Worm (Caenorhabditis elegans) whole organism, L4 larva: ENCODE results near the gene srx-4.
A peak's percentile ranks its signal among the peaks of the same experiment; 100 is the strongest.

Source experiments
- F10B5.3 ChIP-seq: sonication (generic microtip); optimal IDR thresholded peaks from 2 replicates; lab custom pipeline; 2016; ENCODE audit warnings: mild to moderate bottlenecking, missing genetic modification characterization, missing compliant biosample characterization
- F37D6.2 ChIP-seq: sonication (generic microtip); optimal IDR thresholded peaks from 2 replicates; lab custom pipeline; 2016; ENCODE audit warnings: mild to moderate bottlenecking, missing genetic modification characterization, missing compliant biosample characterization
- F49E8.2 ChIP-seq: sonication (generic microtip); optimal IDR thresholded peaks from 2 replicates; lab custom pipeline; 2016; ENCODE audit warnings: missing compliant biosample characterization, mild to moderate bottlenecking, missing genetic modification characterization, borderline replicate concordance
- T20F7.1 ChIP-seq: fragments of 200-800 bp; sonication (Bioruptor generic); optimal IDR thresholded peaks from 2 replicates; lab custom pipeline; 2018; ENCODE audit warnings: mild to moderate bottlenecking, missing genetic modification characterization, missing compliant biosample characterization
- T26A8.4 ChIP-seq: fragments of 200-800 bp; sonication (Bioruptor generic); IDR thresholded peaks from 2 replicates; pipeline ENCODE4 v1.3.6; 2022; ENCODE audit warnings: missing genetic modification characterization, missing compliant biosample characterization
- Y105C5A.15 ChIP-seq: fragments of 200-800 bp; sonication (Bioruptor generic); IDR thresholded peaks from 2 replicates; pipeline ENCODE4 v1.3.6; 2022; ENCODE audit warnings: missing genetic modification characterization, missing compliant biosample characterization
- Y75B8A.6 ChIP-seq: fragments of 200-800 bp; sonication (Bioruptor generic); IDR thresholded peaks from 2 replicates; pipeline ENCODE4 v1.3.6; 2022; ENCODE audit warnings: missing genetic modification reagents, missing genetic modification characterization, missing compliant biosample characterization
- ZK337.2 ChIP-seq: fragments of 200-800 bp; sonication (Bioruptor generic); IDR thresholded peaks from 2 replicates; pipeline ENCODE4 v1.3.6; 2022; ENCODE audit warnings: missing genetic modification reagents, missing genetic modification characterization, missing compliant biosample characterization
- aha-1 ChIP-seq: fragments of 150-350 bp; peaks from one replicate; lab custom pipeline; 2014; ENCODE audit warnings: missing biosample characterization, missing genetic modification characterization
- ama-1 ChIP-seq: fragments of 150-350 bp; optimal IDR thresholded peaks from 2 replicates; lab custom pipeline; 2014; ENCODE audit warnings: inconsistent platforms, mixed read lengths
- ceh-32 ChIP-seq: sonication (generic microtip); optimal IDR thresholded peaks from 2 replicates; lab custom pipeline; 2016; ENCODE audit warnings: mild to moderate bottlenecking, missing genetic modification characterization, missing compliant biosample characterization; ENCODE audit not compliant: poor library complexity
- ces-1 ChIP-seq: fragments of 150-350 bp; sonication (generic microtip); optimal IDR thresholded peaks from 4 replicates; lab custom pipeline; 2014; ENCODE audit warnings: missing biosample characterization, missing genetic modification reagents, missing genetic modification characterization
- cey-2 ChIP-seq: sonication (generic microtip); optimal IDR thresholded peaks from 3 replicates; lab custom pipeline; 2017; ENCODE audit warnings: missing genetic modification characterization, mild to moderate bottlenecking, missing compliant biosample characterization, antibody characterized with exemption, borderline replicate concordance; ENCODE audit not compliant: insufficient read depth
- daf-12 ChIP-seq: fragments of 150-350 bp; optimal IDR thresholded peaks from 2 replicates; lab custom pipeline; 2014; ENCODE audit warnings: missing biosample characterization, missing genetic modification reagents, missing genetic modification characterization
- daf-16 ChIP-seq, 3 experiments: sonication (generic microtip); optimal IDR thresholded peaks; 2 replicates each; lab custom pipeline; 2016 to 2017; ENCODE audit warnings: missing genetic modification characterization in 3 of 3, missing genetic modification reagents in 3 of 3, mild to moderate bottlenecking in 2 of 3, missing compliant biosample characterization in 2 of 3, missing biosample characterization in 1 of 3, moderate library complexity in 1 of 3
- daf-19 ChIP-seq: fragments of 200-800 bp; sonication (Bioruptor generic); conservative IDR thresholded peaks from 2 replicates; pipeline ENCODE4 v1.3.6; 2022; ENCODE audit warnings: missing genetic modification characterization, missing compliant biosample characterization
- daf-8 ChIP-seq: fragments of 200-800 bp; sonication (Bioruptor generic); IDR thresholded peaks from 2 replicates; pipeline ENCODE4 v1.3.6; 2022; ENCODE audit warnings: missing genetic modification characterization, missing compliant biosample characterization
- dmd-8 ChIP-seq: fragments of 200-800 bp; sonication (Bioruptor generic); IDR thresholded peaks from 2 replicates; pipeline ENCODE4 v1.3.6; 2022; ENCODE audit warnings: missing genetic modification characterization, missing compliant biosample characterization
- dmd-9 ChIP-seq: fragments of 200-800 bp; sonication (Bioruptor generic); IDR thresholded peaks from 2 replicates; pipeline ENCODE4 v1.3.6; 2022; ENCODE audit warnings: missing genetic modification reagents, missing genetic modification characterization, missing compliant biosample characterization
- dpl-1 ChIP-seq: fragments of 150-350 bp; optimal IDR thresholded peaks from 2 replicates; lab custom pipeline; 2014; ENCODE audit warnings: missing biosample characterization, missing genetic modification reagents, missing genetic modification characterization
- egl-27 ChIP-seq: sonication (generic microtip); optimal IDR thresholded peaks from 3 replicates; lab custom pipeline; 2017; ENCODE audit warnings: missing biosample characterization, missing genetic modification reagents, missing genetic modification characterization
- fos-1 ChIP-seq: fragments of 150-350 bp; optimal IDR thresholded peaks from 2 replicates; lab custom pipeline; 2014; ENCODE audit warnings: missing biosample characterization, missing genetic modification characterization
- gei-8 ChIP-seq: fragments of 200-800 bp; sonication (Bioruptor generic); optimal IDR thresholded peaks from 2 replicates; lab custom pipeline; 2018; ENCODE audit warnings: mild to moderate bottlenecking, missing genetic modification characterization, missing compliant biosample characterization
- hlh-11 ChIP-seq: fragments of 200-800 bp; sonication (Bioruptor generic); optimal IDR thresholded peaks from 2 replicates; lab custom pipeline; 2018; ENCODE audit warnings: mild to moderate bottlenecking, missing genetic modification characterization, missing compliant biosample characterization
- hlh-30 ChIP-seq: sonication (generic microtip); optimal IDR thresholded peaks from 2 replicates; lab custom pipeline; 2017; ENCODE audit warnings: antibody characterized with exemption, mild to moderate bottlenecking, missing genetic modification characterization, missing compliant biosample characterization; ENCODE audit not compliant: insufficient read depth
- lim-7 ChIP-seq: fragments of 200-800 bp; sonication (Bioruptor generic); IDR thresholded peaks from 2 replicates; pipeline ENCODE4 v1.3.6; 2022; ENCODE audit warnings: missing genetic modification characterization, missing compliant biosample characterization
- lin-13 ChIP-seq: fragments of 150-350 bp; optimal IDR thresholded peaks from 2 replicates; lab custom pipeline; 2014; ENCODE audit warnings: missing biosample characterization, missing genetic modification reagents, missing genetic modification characterization
- lin-39 ChIP-seq: fragments of 150-350 bp; optimal IDR thresholded peaks from 2 replicates; lab custom pipeline; 2014; ENCODE audit warnings: missing biosample characterization, missing genetic modification reagents, missing genetic modification characterization
- lir-3 ChIP-seq: sonication (generic microtip); optimal IDR thresholded peaks from 2 replicates; lab custom pipeline; 2016; ENCODE audit warnings: mild to moderate bottlenecking, missing genetic modification characterization, missing compliant biosample characterization
- lsy-2 ChIP-seq, 2 experiments: fragments of 150-350 bp in 1 of 2; sonication (generic microtip) in 1 of 2; optimal IDR thresholded peaks; 2 replicates each; lab custom pipeline; 2014 to 2017; ENCODE audit warnings: missing biosample characterization in 2 of 2, missing genetic modification characterization in 2 of 2
- mdt-29 ChIP-seq: fragments of 200-800 bp; sonication (Bioruptor generic); IDR thresholded peaks from 2 replicates; pipeline ENCODE4 v1.3.6; 2022; ENCODE audit warnings: missing genetic modification reagents, missing genetic modification characterization, missing compliant biosample characterization
- mes-2 ChIP-seq: sonication (generic microtip); optimal IDR thresholded peaks from 2 replicates; lab custom pipeline; 2016; ENCODE audit warnings: missing genotype, mild to moderate bottlenecking, missing genetic modification characterization, missing compliant biosample characterization; ENCODE audit not compliant: poor library complexity, severe bottlenecking
- nhr-10 ChIP-seq: fragments of 150-350 bp; optimal IDR thresholded peaks from 2 replicates; lab custom pipeline; 2014; ENCODE audit warnings: missing biosample characterization, missing genetic modification characterization
- nhr-11 ChIP-seq: fragments of 150-350 bp; optimal IDR thresholded peaks from 2 replicates; lab custom pipeline; 2014; ENCODE audit warnings: missing biosample characterization, missing genetic modification characterization
- nhr-41 ChIP-seq: fragments of 200-800 bp; sonication (Bioruptor generic); IDR thresholded peaks from 2 replicates; pipeline ENCODE4 v1.3.6; 2022; ENCODE audit warnings: missing genetic modification reagents, missing genetic modification characterization, missing compliant biosample characterization
- nhr-42 ChIP-seq: fragments of 200-800 bp; sonication (Bioruptor generic); IDR thresholded peaks from 2 replicates; pipeline ENCODE4 v1.3.6; 2022; ENCODE audit warnings: missing genetic modification characterization, missing compliant biosample characterization
- nhr-76 ChIP-seq: fragments of 150-350 bp; optimal IDR thresholded peaks from 2 replicates; lab custom pipeline; 2014; ENCODE audit warnings: missing biosample characterization, missing genetic modification characterization
- pha-4 ChIP-seq, 2 experiments: fragments of 150-350 bp in 1 of 2; fragments of 200-800 bp in 1 of 2; sonication (Bioruptor generic) in 1 of 2; IDR thresholded peaks in 1 of 2; optimal IDR thresholded peaks in 1 of 2; 2 replicates each; pipeline versions ENCODE4 v1.3.6 to Lab custom; 2014 to 2022; ENCODE audit warnings: missing genetic modification characterization in 2 of 2, missing genetic modification reagents in 2 of 2, missing biosample characterization in 1 of 2, missing compliant biosample characterization in 1 of 2
- rbr-2 ChIP-seq: sonication (generic microtip); optimal IDR thresholded peaks from 2 replicates; lab custom pipeline; 2016; ENCODE audit warnings: missing genotype, missing genetic modification characterization, missing compliant biosample characterization
- saeg-2 ChIP-seq: fragments of 200-800 bp; sonication (Bioruptor generic); IDR thresholded peaks from 2 replicates; pipeline ENCODE4 v1.3.6; 2022; ENCODE audit warnings: missing genetic modification reagents, missing genetic modification characterization, missing compliant biosample characterization
- set-16 ChIP-seq: fragments of 200-800 bp; sonication (Bioruptor generic); IDR thresholded peaks from 2 replicates; pipeline ENCODE4 v1.3.6; 2022; ENCODE audit warnings: missing genetic modification reagents, missing genetic modification characterization, missing compliant biosample characterization
- skn-1 ChIP-seq: fragments of 150-350 bp; optimal IDR thresholded peaks from 2 replicates; lab custom pipeline; 2014; ENCODE audit warnings: missing biosample characterization, missing genetic modification characterization
- snpc-1.2 ChIP-seq: fragments of 200-800 bp; sonication (Bioruptor generic); IDR thresholded peaks from 2 replicates; pipeline ENCODE4 v1.3.6; 2022; ENCODE audit warnings: missing genetic modification reagents, missing genetic modification characterization, missing compliant biosample characterization
- unc-130 ChIP-seq: sonication (generic microtip); optimal IDR thresholded peaks from 2 replicates; lab custom pipeline; 2016; ENCODE audit warnings: missing genetic modification reagents, missing genetic modification characterization, missing compliant biosample characterization
- unc-62 ChIP-seq, 3 experiments: fragments of 150-350 bp in 1 of 3; sonication (generic microtip); optimal IDR thresholded peaks in 2 of 3; peaks in 1 of 3; 1 replicate in 1 of 3; 2 replicates in 2 of 3; lab custom pipeline; 2014 to 2017; ENCODE audit warnings: missing biosample characterization in 3 of 3, missing genetic modification characterization in 3 of 3, missing genetic modification reagents in 3 of 3, missing genotype in 1 of 3
- zfp-2 ChIP-seq: sonication (generic microtip); optimal IDR thresholded peaks from 2 replicates; lab custom pipeline; 2016; ENCODE audit warnings: mild to moderate bottlenecking, missing genetic modification characterization, missing compliant biosample characterization
- zip-11 ChIP-seq: fragments of 200-800 bp; sonication (Bioruptor generic); IDR thresholded peaks from 2 replicates; pipeline ENCODE4 v1.3.6; 2022; ENCODE audit warnings: missing genetic modification characterization, missing compliant biosample characterization
- zip-2 ChIP-seq: fragments of 150-350 bp; optimal IDR thresholded peaks from 2 replicates; lab custom pipeline; 2014; ENCODE audit warnings: missing biosample characterization, missing genetic modification characterization
- ztf-11 ChIP-seq: fragments of 150-350 bp; optimal IDR thresholded peaks from 2 replicates; lab custom pipeline; 2014; ENCODE audit warnings: missing biosample characterization, missing genetic modification characterization
- ztf-7 ChIP-seq: fragments of 150-350 bp; optimal IDR thresholded peaks from 2 replicates; lab custom pipeline; 2014; ENCODE audit warnings: missing biosample characterization, missing genetic modification characterization

The srx-4 gene

ce11 chrV:731330-731729, 38.8 kb upstream of the srx-4 start:
- TF ChIP-seq dmd-8 (GFP tag; lab: Robert Waterston, UW) (no peak), zfp-2 (tag; lab: Kevin White, UChicago) (no peak), nhr-76 (tag; lab: Kevin White, UChicago) (no peak), lin-13 (GFP tag; lab: Kevin White, UChicago) (no peak), ama-1 (lab: Kevin White, UChicago) (no peak), F37D6.2 (tag; lab: Kevin White, UChicago) (no peak), daf-16 (GFP tag; optimal IDR thresholded peaks at IDR 0.05; lab: Kevin White, UChicago) (peak; percentile 95 to 96), daf-16 (tag; optimal IDR thresholded peaks at IDR 0.05; lab: Kevin White, UChicago) (peak; percentile 99), gei-8 (GFP tag; lab: Kevin White, UChicago) (peak; percentile 88), daf-19 (GFP tag; lab: Robert Waterston, UW) (no peak), nhr-42 (GFP tag; lab: Robert Waterston, UW) (peak; percentile 68), lin-39 (no peak), zip-11 (no peak), F49E8.2 (no peak), T20F7.1 (GFP tag; lab: Kevin White, UChicago) (peak; percentile 62), mes-2 (tag; lab: Kevin White, UChicago) (peak; percentile 71), F10B5.3 (no peak), unc-130 (GFP tag; lab: Kevin White, UChicago) (no peak), zip-2 (tag; lab: Kevin White, UChicago) (peak; percentile 37), nhr-10 (peak; percentile 97), egl-27 (tag; lab: Kevin White, UChicago) (no peak), aha-1 (peak; percentile 97), dmd-9 (GFP tag; lab: Robert Waterston, UW) (no peak), fos-1 (tag; lab: Kevin White, UChicago) (peak; percentile 67), dpl-1 (GFP tag; lab: Kevin White, UChicago) (peak; percentile 2), unc-62 (GFP tag; optimal IDR thresholded peaks at IDR 0.05 in 1 of 2; lab: Kevin White, UChicago) (peak; percentile 76 to 98), unc-62 (tag; optimal IDR thresholded peaks at IDR 0.05; lab: Kevin White, UChicago) (peak; percentile 8), ZK337.2 (GFP tag; lab: Robert Waterston, UW) (no peak), Y105C5A.15 (GFP tag; lab: Robert Waterston, UW) (no peak), nhr-11 (tag; lab: Kevin White, UChicago) (peak; percentile 96), pha-4 (GFP tag; IDR thresholded peaks at IDR 0.05; lab: Robert Waterston, UW) (peak; percentile 80), pha-4 (tag; optimal IDR thresholded peaks at IDR 0.05; lab: Kevin White, UChicago) (no peak), ztf-7 (tag; lab: Kevin White, UChicago) (no peak), lir-3 (tag; lab: Kevin White, UChicago) (no peak), Y75B8A.6 (peak; percentile 84; the same call in 1 of the 2 replicates), mdt-29 (GFP tag; lab: Robert Waterston, UW) (peak; percentile 98), daf-12 (tag; lab: Kevin White, UChicago) (no peak), skn-1 (tag; lab: Kevin White, UChicago) (no peak), ces-1 (GFP tag; lab: Kevin White, UChicago) (no peak), ceh-32 (tag; lab: Kevin White, UChicago) (no peak), hlh-11 (tag; lab: Kevin White, UChicago) (peak; percentile 99), T26A8.4 (peak; percentile 89), ztf-11 (tag; lab: Kevin White, UChicago) (no peak), hlh-30 (tag; lab: Kevin White, UChicago) (peak; percentile 98), rbr-2 (peak; percentile 35), cey-2 (tag; lab: Kevin White, UChicago) (no peak), set-16 (GFP tag; lab: Robert Waterston, UW) (peak; percentile 91), lim-7 (GFP tag; lab: Robert Waterston, UW) (no peak), daf-8 (no peak), nhr-41 (no peak; the same call in 1 of the 2 replicates), lsy-2 (tag; optimal IDR thresholded peaks at IDR 0.05; lab: Kevin White, UChicago) (peak; percentile 71 to 78), saeg-2 (GFP tag; lab: Robert Waterston, UW) (peak; percentile 79), snpc-1.2 (GFP tag; lab: Robert Waterston, UW) (no peak)
